Fruit fly (Drosophila melanogaster) whole organism, embryonic: ENCODE data around the gene Eig71Ea.

Source experiments
- Adf1 ChIP-seq: fragments of 200-800 bp; sonication (Bioruptor generic); IDR thresholded peaks from 2 replicates; pipeline ENCODE4 v1.3.6; 2022; ENCODE audit warnings: missing biosample characterization, missing genetic modification characterization
- CG10959 ChIP-seq: fragments of 200-800 bp; sonication (Bioruptor generic); IDR thresholded peaks from 2 replicates; pipeline ENCODE4 v1.3.6; 2022; ENCODE audit warnings: missing biosample characterization, missing genetic modification characterization
- CG10979 ChIP-seq: fragments of 200-800 bp; sonication (Bioruptor generic); optimal IDR thresholded peaks from 2 replicates; lab custom pipeline; 2018; ENCODE audit warnings: missing biosample characterization, mild to moderate bottlenecking, missing genetic modification characterization, moderate library complexity
- CG12071 ChIP-seq: fragments of 200-800 bp; sonication (Bioruptor generic); optimal IDR thresholded peaks from 3 replicates; lab custom pipeline; 2018; ENCODE audit warnings: missing biosample characterization, mild to moderate bottlenecking, missing genetic modification characterization
- CG12659 ChIP-seq: fragments of 200-800 bp; sonication (Bioruptor generic); optimal IDR thresholded peaks from 3 replicates; lab custom pipeline; 2017; ENCODE audit warnings: mild to moderate bottlenecking, missing biosample characterization, missing genetic modification reagents, missing genetic modification characterization
- CG12744 ChIP-seq: fragments of 200-800 bp; sonication (Bioruptor generic); optimal IDR thresholded peaks from 2 replicates; lab custom pipeline; 2016; ENCODE audit warnings: missing biosample characterization, missing genetic modification characterization
- CG14014 ChIP-seq: fragments of 200-800 bp; sonication (Bioruptor generic); IDR thresholded peaks from 2 replicates; pipeline ENCODE4 v1.3.6; 2022; ENCODE audit warnings: missing biosample characterization, missing genetic modification characterization
- CG14441 ChIP-seq: fragments of 200-800 bp; sonication (Bioruptor generic); IDR thresholded peaks from 2 replicates; pipeline ENCODE4 v1.3.6; 2022; ENCODE audit warnings: missing biosample characterization, missing genetic modification characterization
- CG15073 ChIP-seq: fragments of 200-800 bp; sonication (Bioruptor generic); optimal IDR thresholded peaks from 2 replicates; lab custom pipeline; 2016; ENCODE audit warnings: missing biosample characterization, missing genetic modification characterization
- CG17912 ChIP-seq: fragments of 200-800 bp; sonication (Bioruptor generic); optimal IDR thresholded peaks from 2 replicates; lab custom pipeline; 2018; ENCODE audit warnings: missing biosample characterization, mild to moderate bottlenecking, missing genetic modification characterization
- CG3281 ChIP-seq: fragments of 200-800 bp; sonication (Bioruptor generic); optimal IDR thresholded peaks from 3 replicates; lab custom pipeline; 2017; ENCODE audit warnings: missing biosample characterization, mild to moderate bottlenecking, missing genetic modification characterization
- CG34224 ChIP-seq: fragments of 200-800 bp; sonication (Bioruptor generic); IDR thresholded peaks from 3 replicates; pipeline ENCODE4 v1.3.6; 2022; ENCODE audit warnings: missing biosample characterization, missing genetic modification characterization; ENCODE audit not compliant: partially characterized antibody
- CG4282 ChIP-seq: fragments of 200-800 bp; sonication (Bioruptor generic); optimal IDR thresholded peaks from 2 replicates; lab custom pipeline; 2016; ENCODE audit warnings: missing biosample characterization, missing genetic modification characterization
- CG5180 ChIP-seq: fragments of 200-800 bp; sonication (Bioruptor generic); optimal IDR thresholded peaks from 3 replicates; lab custom pipeline; 2017; ENCODE audit warnings: missing biosample characterization, missing genetic modification characterization, mild to moderate bottlenecking, moderate library complexity, missing genetic modification reagents
- CG5953 ChIP-seq: fragments of 200-800 bp; sonication (Bioruptor generic); IDR thresholded peaks from 2 replicates; pipeline ENCODE4 v1.3.6; 2022; ENCODE audit warnings: missing biosample characterization, missing genetic modification characterization
- CG7372 ChIP-seq: fragments of 200-800 bp; sonication (Bioruptor generic); IDR thresholded peaks from 2 replicates; pipeline ENCODE4 v1.3.6; 2022; ENCODE audit warnings: missing biosample characterization, missing genetic modification characterization
- Dp ChIP-seq: fragments of 200-800 bp; sonication (Bioruptor generic); optimal IDR thresholded peaks from 2 replicates; lab custom pipeline; 2018; ENCODE audit warnings: missing biosample characterization, mild to moderate bottlenecking, missing genetic modification characterization, moderate library complexity
- Drgx ChIP-seq: fragments of 200-800 bp; sonication (Bioruptor generic); IDR thresholded peaks from 2 replicates; pipeline ENCODE4 v1.3.6; 2022; ENCODE audit warnings: missing biosample characterization, missing genetic modification characterization
- Hand ChIP-seq: fragments of 200-800 bp; sonication (Bioruptor generic); optimal IDR thresholded peaks from 2 replicates; lab custom pipeline; 2017; ENCODE audit warnings: mild to moderate bottlenecking, missing biosample characterization, missing genetic modification reagents, missing genetic modification characterization
- Hr39 ChIP-seq: fragments of >200 bp; optimal IDR thresholded peaks from 2 replicates; lab custom pipeline; 2017
- Med ChIP-seq: fragments of 200-800 bp; sonication (Bioruptor generic); peaks from one replicate; lab custom pipeline; 2016; ENCODE audit warnings: missing biosample characterization, missing genetic modification characterization, mild to moderate bottlenecking, inconsistent platforms, moderate library complexity
- Scr ChIP-seq: fragments of 200-800 bp; sonication (Bioruptor generic); IDR thresholded peaks from 2 replicates; pipeline ENCODE4 v1.3.6; 2022; ENCODE audit warnings: missing biosample characterization, missing genetic modification characterization; ENCODE audit not compliant: partially characterized antibody
- Sin3A ChIP-seq: fragments of >200 bp; optimal IDR thresholded peaks from 2 replicates; lab custom pipeline; 2018
- Trl ChIP-seq, 3 experiments: fragments of >200 bp in 2 of 3; fragments of 200-800 bp in 1 of 3; sonication (Bioruptor generic) in 1 of 3; optimal IDR thresholded peaks; 2 replicates in 1 of 3; 3 replicates in 2 of 3; lab custom pipeline; 2016 to 2017; ENCODE audit warnings: missing biosample characterization in 1 of 3, missing genetic modification characterization in 1 of 3
- Vsx1 ChIP-seq: fragments of 200-800 bp; sonication (Bioruptor generic); optimal IDR thresholded peaks from 2 replicates; lab custom pipeline; 2017; ENCODE audit warnings: missing biosample characterization, mild to moderate bottlenecking, missing genetic modification characterization, missing genetic modification reagents
- YL-1 ChIP-seq: fragments of 200-800 bp; sonication (Bioruptor generic); optimal IDR thresholded peaks from 3 replicates; lab custom pipeline; 2017; ENCODE audit warnings: missing biosample characterization, mild to moderate bottlenecking, missing genetic modification characterization
- az2 ChIP-seq: fragments of 200-800 bp; sonication (Bioruptor generic); optimal IDR thresholded peaks from 3 replicates; lab custom pipeline; 2016; ENCODE audit warnings: missing biosample characterization, missing genetic modification characterization
- bowl ChIP-seq: fragments of 200-800 bp; sonication (Bioruptor generic); IDR thresholded peaks from 2 replicates; pipeline ENCODE4 v1.3.6; 2022; ENCODE audit warnings: missing biosample characterization, missing genetic modification characterization
- cg ChIP-seq: fragments of 200-800 bp; sonication (Bioruptor generic); optimal IDR thresholded peaks from 3 replicates; lab custom pipeline; 2019; ENCODE audit warnings: missing biosample characterization, mild to moderate bottlenecking, missing genetic modification characterization, moderate library complexity
- chinmo ChIP-seq: fragments of 200-800 bp; sonication (Bioruptor generic); IDR thresholded peaks from 4 replicates; pipeline ENCODE4 v1.3.6; 2022; ENCODE audit warnings: missing biosample characterization, missing genetic modification characterization; ENCODE audit not compliant: partially characterized antibody
- crol ChIP-seq: fragments of 200-800 bp; sonication (Bioruptor generic); IDR thresholded peaks from 2 replicates; pipeline ENCODE4 v1.3.6; 2022; ENCODE audit warnings: missing biosample characterization, missing genetic modification characterization
- ken ChIP-seq: fragments of 200-800 bp; sonication (Bioruptor generic); IDR thresholded peaks from 3 replicates; pipeline ENCODE4 v1.3.6; 2022; ENCODE audit warnings: missing biosample characterization, missing genetic modification characterization
- nau ChIP-seq: fragments of 200-800 bp; sonication (Bioruptor generic); optimal IDR thresholded peaks from 3 replicates; lab custom pipeline; 2017; ENCODE audit warnings: missing biosample characterization, mild to moderate bottlenecking, missing genetic modification characterization, missing genetic modification reagents
- prd ChIP-seq, 3 experiments: fragments of >200 bp in 2 of 3; fragments of 200-800 bp in 1 of 3; sonication (Bioruptor generic) in 1 of 3; optimal IDR thresholded peaks in 2 of 3; IDR thresholded peaks in 1 of 3; 2 replicates in 2 of 3; 3 replicates in 1 of 3; pipeline versions ENCODE4 v1.3.6 to Lab custom; 2017 to 2022; ENCODE audit warnings: missing biosample characterization in 1 of 3, missing genetic modification characterization in 1 of 3
- rib ChIP-seq: fragments of 200-800 bp; sonication (Bioruptor generic); IDR thresholded peaks from 2 replicates; pipeline ENCODE4 v1.3.6; 2022; ENCODE audit warnings: missing biosample characterization, missing genetic modification characterization
- schlank ChIP-seq: fragments of 200-800 bp; sonication (Bioruptor generic); optimal IDR thresholded peaks from 2 replicates; lab custom pipeline; 2018; ENCODE audit warnings: missing biosample characterization, mild to moderate bottlenecking, missing genetic modification characterization
- sens ChIP-seq: fragments of 200-800 bp; sonication (Bioruptor generic); peaks from one replicate; lab custom pipeline; 2016; ENCODE audit warnings: missing biosample characterization, missing genetic modification characterization
- sna ChIP-seq: fragments of 200-800 bp; sonication (Bioruptor generic); IDR thresholded peaks from 2 replicates; pipeline ENCODE4 v1.3.6; 2022; ENCODE audit warnings: missing biosample characterization, missing genetic modification characterization; ENCODE audit not compliant: partially characterized antibody
- toy ChIP-seq: fragments of 200-800 bp; sonication (Bioruptor generic); IDR thresholded peaks from 2 replicates; pipeline ENCODE4 v1.3.6; 2022; ENCODE audit warnings: missing biosample characterization, missing genetic modification characterization
- vnd ChIP-seq: fragments of 200-800 bp; sonication (Bioruptor generic); IDR thresholded peaks from 3 replicates; pipeline ENCODE4 v1.3.6; 2022; ENCODE audit warnings: missing biosample characterization, missing genetic modification characterization; ENCODE audit not compliant: partially characterized antibody
- vvl ChIP-seq: fragments of 200-800 bp; sonication (Bioruptor generic); IDR thresholded peaks from 2 replicates; pipeline ENCODE4 v1.3.6; 2022; ENCODE audit warnings: missing biosample characterization, missing genetic modification characterization
- wdn ChIP-seq: fragments of 200-800 bp; sonication (Bioruptor generic); IDR thresholded peaks from 2 replicates; pipeline ENCODE4 v1.3.6; 2022; ENCODE audit warnings: missing biosample characterization, missing genetic modification characterization

Gene Eig71Ea

dm6 chr3L:15625676-15626414, 23.6 kb downstream of the Eig71Ea start (continued):
- TF ChIP-seq CG17912 (GFP tag; lab: Kevin White, UChicago) (peak; percentile 48), Vsx1 (GFP tag; lab: Kevin White, UChicago) (peak; percentile 87), CG4282 (GFP tag; lab: Kevin White, UChicago) (no peak), az2 (peak; percentile 89), CG12659 (GFP tag; lab: Kevin White, UChicago) (peak; percentile 91), CG15073 (GFP tag; lab: Kevin White, UChicago) (peak; percentile 9), Sin3A (no peak), CG3281 (peak; percentile 92), CG5953 (GFP tag; lab: Robert Waterston, UW) (0 out of 2 replicates have a peak, but pooled peaks have one; percentile 16), Hand (peak; percentile 83), sna (GFP tag; lab: Robert Waterston, UW) (no peak), CG14441 (GFP tag; lab: Robert Waterston, UW) (peak; percentile 86), ken (GFP tag; lab: Robert Waterston, UW) (peak; percentile 63; the same call in 2 of the 3 replicates), Dp (GFP tag; lab: Kevin White, UChicago) (peak; percentile 89), CG34224 (GFP tag; lab: Robert Waterston, UW) (no peak), nau (peak; percentile 88), CG12744 (GFP tag; lab: Kevin White, UChicago) (no peak), CG10979 (tag; lab: Kevin White, UChicago) (peak; percentile 96), CG12071 (GFP tag; lab: Kevin White, UChicago) (peak; percentile 77), vnd (GFP tag; lab: Robert Waterston, UW) (no peak), CG10959 (peak; percentile 7; the same call in 1 of the 2 replicates)

- TF ChIP-seq CG5180 (GFP tag; lab: Kevin White, UChicago) (no peak), vvl (GFP tag; lab: Robert Waterston, UW) (0 out of 2 replicates have a peak, but pooled peaks have one; percentile 31), CG14014 (no peak), crol (GFP tag; lab: Robert Waterston, UW) (peak; percentile 59), Adf1 (peak; percentile 66), Hr39 (lab: Kevin White, UChicago) (no peak), sens (GFP tag; lab: Kevin White, UChicago) (peak; percentile 68), Scr (GFP tag; lab: Robert Waterston, UW) (no peak), Trl (optimal IDR thresholded peaks at IDR 0.05; lab: Kevin White, UChicago) (peak; percentile 65 to 82), Trl (GFP tag; optimal IDR thresholded peaks at IDR 0.05; lab: Kevin White, UChicago) (no peak), toy (GFP tag; lab: Robert Waterston, UW) (no peak), prd (optimal IDR thresholded peaks at IDR 0.05; lab: Kevin White, UChicago) (no peak), prd (GFP tag; IDR thresholded peaks at IDR 0.05; lab: Robert Waterston, UW) (no peak), cg (GFP tag; lab: Kevin White, UChicago) (peak; percentile 67), CG7372 (GFP tag; lab: Robert Waterston, UW) (peak; percentile 98), YL-1 (GFP tag; lab: Kevin White, UChicago) (no peak), Drgx (0 out of 2 replicates have a peak, but pooled peaks have one; percentile 5), bowl (0 out of 2 replicates have a peak, but pooled peaks have one; percentile 16), schlank (tag; lab: Kevin White, UChicago) (no peak), wdn (GFP tag; lab: Robert Waterston, UW) (0 out of 2 replicates have a peak, but pooled peaks have one; percentile 19), Med (GFP tag; lab: Kevin White, UChicago) (peak; percentile 60), rib (GFP tag; lab: Robert Waterston, UW) (0 out of 2 replicates have a peak, but pooled peaks have one; percentile 36), chinmo (GFP tag; lab: Robert Waterston, UW) (peak; percentile 93)
Observed at dm6 chr3L:15624944-15625610, 24.4 kb downstream of the Eig71Ea start.
